Worm (Caenorhabditis elegans): ENCODE data around the gene F40F8.5.

DNA sequence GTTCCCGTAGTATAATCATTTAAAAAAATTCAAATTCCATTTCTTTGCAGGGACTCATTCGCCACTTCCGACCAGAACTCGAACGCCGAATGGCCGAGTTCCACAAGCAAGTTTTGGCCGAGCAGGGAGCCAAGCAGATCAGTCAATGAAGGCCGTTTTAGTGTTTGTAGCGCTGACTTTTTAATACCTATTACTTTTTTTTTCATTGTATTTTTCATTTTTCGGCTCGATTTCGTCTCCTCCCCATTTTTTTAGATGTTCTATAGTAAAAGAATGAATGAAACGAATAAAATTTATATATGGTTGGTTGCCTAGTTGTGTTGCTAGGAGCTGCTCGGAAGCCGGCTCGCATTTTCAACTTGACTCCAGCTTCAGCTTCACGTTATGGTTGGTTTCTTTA lies 34.9 kb downstream of the F40F8.5 start, which contains the start of gene C09H10.4:
- TF ChIP-seq K09A11.1 (tag; optimal IDR thresholded peaks at IDR 0.05; ENCODE audit: insufficient read depth) (no peak), eyg-1 (tag; optimal IDR thresholded peaks at IDR 0.05) (no peak), zip-5 (tag; optimal IDR thresholded peaks at IDR 0.05) (no peak), nfya-1 (tag; optimal IDR thresholded peaks at IDR 0.05) (no peak), lin-11 (tag; optimal IDR thresholded peaks at IDR 0.05) (no peak), pha-4 (tag; optimal IDR thresholded peaks at IDR 0.05) (no peak), hlh-13 (GFP tag; optimal IDR thresholded peaks at IDR 0.05) (no peak), ceh-30 (tag; optimal IDR thresholded peaks at IDR 0.05) (no peak), elt-2 (tag; optimal IDR thresholded peaks at IDR 0.05) (no peak), K02D7.2 (tag; optimal IDR thresholded peaks at IDR 0.05) (no peak), rnt-1 (tag; optimal IDR thresholded peaks at IDR 0.05) (no peak), ceh-9 (tag; optimal IDR thresholded peaks at IDR 0.05) (no peak), ceh-48 (tag; optimal IDR thresholded peaks at IDR 0.05) (no peak)

Data from whole organism, late embryonic.